Fruit fly (Drosophila melanogaster): ENCODE measurements around the gene Eno.

DNA sequence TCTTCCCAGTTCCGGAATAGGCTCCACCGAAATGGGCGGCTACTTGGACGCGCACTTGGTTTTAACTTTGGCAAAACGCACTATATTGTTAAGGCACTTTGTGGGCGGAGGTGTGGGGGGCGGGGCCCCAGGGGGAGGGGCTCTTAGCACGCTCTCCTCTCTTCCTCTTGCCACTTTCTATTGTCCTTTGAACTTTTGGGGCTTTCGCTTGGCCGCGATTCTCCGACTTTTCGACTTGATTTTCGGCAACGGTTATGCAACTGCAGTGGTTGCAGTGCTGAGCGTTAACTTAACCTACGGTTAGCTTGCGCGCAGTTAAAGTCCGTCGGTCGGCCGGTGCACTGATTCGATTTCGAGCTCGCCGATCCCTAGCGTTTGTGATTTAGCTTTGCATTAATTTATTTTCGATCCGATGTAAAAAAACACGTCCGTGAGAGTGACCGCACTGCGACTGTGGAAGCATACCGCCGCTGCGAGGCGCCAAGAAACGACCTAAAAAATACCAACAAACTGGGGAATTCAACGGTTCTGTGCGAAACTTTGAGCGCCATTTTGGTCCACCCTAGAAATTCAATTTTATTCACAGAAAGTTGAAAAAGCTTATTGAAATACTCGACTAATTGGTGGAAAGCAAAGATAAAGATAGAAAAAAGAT, 5.4 kb downstream of the Eno start, which contains the start of gene Rim2:
- TF ChIP-seq CTCF (optimal IDR thresholded peaks at IDR 0.05) (peak in 1 of 2 experiments; percentile 2), CG8478 (optimal IDR thresholded peaks at IDR 0.05) (no peak)

Measured in S2 (cell line).